Fruit fly (Drosophila melanogaster) whole organism, prepupa: ENCODE measurements around the gene Mzt1.

ENCODE experiments used
- Blimp-1 ChIP-seq: fragments of 200-800 bp; sonication (Bioruptor generic); optimal IDR thresholded peaks from 3 replicates; lab custom pipeline; 2017; ENCODE audit warnings: missing biosample characterization, missing genetic modification characterization, mild to moderate bottlenecking, moderate library complexity, missing genetic modification reagents
- CG10669 ChIP-seq: fragments of 200-800 bp; sonication (Bioruptor generic); optimal IDR thresholded peaks from 3 replicates; lab custom pipeline; 2018; ENCODE audit warnings: missing biosample characterization, mild to moderate bottlenecking, missing genetic modification characterization, moderate library complexity
- CG11294 ChIP-seq: fragments of 200-800 bp; sonication (Bioruptor generic); IDR thresholded peaks from 2 replicates; pipeline ENCODE4 v1.3.6; 2022; ENCODE audit warnings: missing biosample characterization, missing genetic modification characterization
- CG11902 ChIP-seq: fragments of 200-800 bp; sonication (Bioruptor generic); optimal IDR thresholded peaks from 3 replicates; lab custom pipeline; 2016; ENCODE audit warnings: missing biosample characterization, missing genetic modification characterization
- CG15336 ChIP-seq: fragments of 200-800 bp; sonication (Bioruptor generic); IDR thresholded peaks from 2 replicates; pipeline ENCODE4 v1.3.6; 2022; ENCODE audit warnings: missing biosample characterization, missing genetic modification characterization
- CG1621 ChIP-seq: fragments of 200-800 bp; sonication (Bioruptor generic); optimal IDR thresholded peaks from 3 replicates; lab custom pipeline; 2018; ENCODE audit warnings: missing biosample characterization, mild to moderate bottlenecking, missing genetic modification characterization
- CG31627 ChIP-seq: fragments of 200-800 bp; sonication (Bioruptor generic); optimal IDR thresholded peaks from 3 replicates; lab custom pipeline; 2016; ENCODE audit warnings: missing biosample characterization, missing genetic modification characterization
- CG32006 ChIP-seq: fragments of 200-800 bp; sonication (Bioruptor generic); optimal IDR thresholded peaks from 3 replicates; lab custom pipeline; 2017; ENCODE audit warnings: missing biosample characterization, mild to moderate bottlenecking, missing genetic modification characterization
- CG34406 ChIP-seq: fragments of 200-800 bp; sonication (Bioruptor generic); optimal IDR thresholded peaks from 3 replicates; lab custom pipeline; 2016; ENCODE audit warnings: missing biosample characterization, missing genetic modification characterization
- CG3919 ChIP-seq: fragments of 200-800 bp; sonication (Bioruptor generic); optimal IDR thresholded peaks from 3 replicates; lab custom pipeline; 2016; ENCODE audit warnings: missing biosample characterization, missing genetic modification characterization
- CG4318 ChIP-seq: fragments of 200-800 bp; sonication (Bioruptor generic); optimal IDR thresholded peaks from 3 replicates; lab custom pipeline; 2017; ENCODE audit warnings: missing biosample characterization, mild to moderate bottlenecking, missing genetic modification characterization
- CG6163 ChIP-seq: fragments of 200-800 bp; sonication (Bioruptor generic); IDR thresholded peaks from 3 replicates; pipeline ENCODE4 v1.3.6; 2022; ENCODE audit warnings: missing biosample characterization, missing genetic modification characterization
- CG6792 ChIP-seq: fragments of 200-800 bp; sonication (Bioruptor generic); optimal IDR thresholded peaks from 3 replicates; lab custom pipeline; 2016; ENCODE audit warnings: missing biosample characterization, missing genetic modification characterization
- CG6808 ChIP-seq: fragments of 200-800 bp; sonication (Bioruptor generic); optimal IDR thresholded peaks from 3 replicates; lab custom pipeline; 2017; ENCODE audit warnings: missing biosample characterization, missing genetic modification characterization, mild to moderate bottlenecking, moderate library complexity, missing genetic modification reagents
- CG6854 ChIP-seq: fragments of 200-800 bp; sonication (Bioruptor generic); optimal IDR thresholded peaks from 2 replicates; lab custom pipeline; 2017; ENCODE audit warnings: missing biosample characterization, mild to moderate bottlenecking, missing genetic modification characterization
- CG7368 ChIP-seq: fragments of 200-800 bp; sonication (Bioruptor generic); optimal IDR thresholded peaks from 3 replicates; lab custom pipeline; 2016; ENCODE audit warnings: missing biosample characterization, missing genetic modification characterization
- CG8119 ChIP-seq: fragments of 200-800 bp; sonication (Bioruptor generic); IDR thresholded peaks from 3 replicates; pipeline ENCODE4 v1.3.6; 2022; ENCODE audit warnings: missing biosample characterization, missing genetic modification characterization
- CG8319 ChIP-seq: fragments of 200-800 bp; sonication (Bioruptor generic); optimal IDR thresholded peaks from 3 replicates; lab custom pipeline; 2016; ENCODE audit warnings: missing biosample characterization, missing genetic modification characterization
- CG8632 ChIP-seq: fragments of 200-800 bp; sonication (Bioruptor generic); optimal IDR thresholded peaks from 3 replicates; lab custom pipeline; 2016; ENCODE audit warnings: missing biosample characterization, missing genetic modification characterization
- CG9139 ChIP-seq: fragments of 200-800 bp; sonication (Bioruptor generic); optimal IDR thresholded peaks from 3 replicates; lab custom pipeline; 2017; ENCODE audit warnings: missing biosample characterization, mild to moderate bottlenecking, missing genetic modification characterization
- Eip75B ChIP-seq: fragments of 200-800 bp; sonication (Bioruptor generic); optimal IDR thresholded peaks from 3 replicates; lab custom pipeline; 2016; ENCODE audit warnings: missing biosample characterization, missing genetic modification characterization
- Eip78C ChIP-seq: fragments of 200-800 bp; sonication (Bioruptor generic); peaks from one replicate; lab custom pipeline; 2016; ENCODE audit warnings: missing biosample characterization, missing genetic modification characterization
- Eip93F ChIP-seq: fragments of 200-800 bp; sonication (Bioruptor generic); optimal IDR thresholded peaks from 2 replicates; lab custom pipeline; 2016; ENCODE audit warnings: missing biosample characterization, mild to moderate bottlenecking, missing genetic modification characterization
- Ets21C ChIP-seq: fragments of 200-800 bp; sonication (Bioruptor generic); optimal IDR thresholded peaks from 3 replicates; lab custom pipeline; 2016; ENCODE audit warnings: missing biosample characterization, missing genetic modification characterization
- Gug ChIP-seq: fragments of 200-800 bp; sonication (Bioruptor generic); IDR thresholded peaks from 2 replicates; pipeline ENCODE4 v1.3.6; 2022; ENCODE audit warnings: missing biosample characterization, missing genetic modification characterization
- Hr38 ChIP-seq: sonication (Bioruptor generic); optimal IDR thresholded peaks from 2 replicates; lab custom pipeline; 2016; ENCODE audit warnings: missing biosample characterization, missing genetic modification characterization
- Lpt ChIP-seq: fragments of 200-800 bp; sonication (Bioruptor generic); optimal IDR thresholded peaks from 3 replicates; lab custom pipeline; 2016; ENCODE audit warnings: missing biosample characterization, missing genetic modification characterization
- Met ChIP-seq: fragments of 200-800 bp; sonication (Bioruptor generic); optimal IDR thresholded peaks from 3 replicates; lab custom pipeline; 2016; ENCODE audit warnings: missing biosample characterization, missing genetic modification characterization
- OdsH ChIP-seq: fragments of 200-800 bp; sonication (Bioruptor generic); optimal IDR thresholded peaks from 3 replicates; lab custom pipeline; 2016; ENCODE audit warnings: missing biosample characterization, missing genetic modification characterization
- Sox102F ChIP-seq: fragments of 200-800 bp; sonication (Bioruptor generic); optimal IDR thresholded peaks from 2 replicates; lab custom pipeline; 2016; ENCODE audit warnings: missing biosample characterization, mild to moderate bottlenecking, missing genetic modification characterization
- Sox14 ChIP-seq: fragments of 200-800 bp; sonication (Bioruptor generic); optimal IDR thresholded peaks from 3 replicates; lab custom pipeline; 2016; ENCODE audit warnings: missing biosample characterization, missing genetic modification characterization
- Sox15 ChIP-seq: fragments of 200-800 bp; sonication (Bioruptor generic); optimal IDR thresholded peaks from 3 replicates; lab custom pipeline; 2016; ENCODE audit warnings: missing biosample characterization, missing genetic modification characterization
- achi ChIP-seq: fragments of 200-800 bp; sonication (Bioruptor generic); optimal IDR thresholded peaks from 3 replicates; lab custom pipeline; 2016; ENCODE audit warnings: missing biosample characterization, missing genetic modification characterization
- acj6 ChIP-seq: fragments of 200-800 bp; sonication (Bioruptor generic); optimal IDR thresholded peaks from 3 replicates; lab custom pipeline; 2016; ENCODE audit warnings: missing biosample characterization, missing genetic modification characterization
- dac ChIP-seq: fragments of 200-800 bp; sonication (Bioruptor generic); optimal IDR thresholded peaks from 2 replicates; lab custom pipeline; 2017; ENCODE audit warnings: missing biosample characterization, mild to moderate bottlenecking, missing genetic modification characterization
- dsx ChIP-seq: fragments of 200-800 bp; optimal IDR thresholded peaks from 3 replicates; lab custom pipeline; 2019; ENCODE audit warnings: missing biosample characterization, mild to moderate bottlenecking, missing genetic modification characterization, moderate library complexity; ENCODE audit not compliant: poor library complexity, severe bottlenecking
- esn ChIP-seq: fragments of 200-800 bp; sonication (Bioruptor generic); optimal IDR thresholded peaks from 2 replicates; lab custom pipeline; 2016; ENCODE audit warnings: missing biosample characterization, mild to moderate bottlenecking, missing genetic modification characterization, moderate library complexity
- fd59A ChIP-seq: fragments of 200-800 bp; sonication (Bioruptor generic); optimal IDR thresholded peaks from 2 replicates; lab custom pipeline; 2017; ENCODE audit warnings: missing biosample characterization, mild to moderate bottlenecking, missing genetic modification characterization, missing genetic modification reagents
- fkh ChIP-seq: fragments of 200-800 bp; sonication (Bioruptor generic); optimal IDR thresholded peaks from 3 replicates; lab custom pipeline; 2017; ENCODE audit warnings: missing biosample characterization, mild to moderate bottlenecking, missing genetic modification characterization, moderate library complexity
- lz ChIP-seq: fragments of 200-800 bp; sonication (Bioruptor generic); optimal IDR thresholded peaks from 3 replicates; lab custom pipeline; 2016; ENCODE audit warnings: missing biosample characterization, missing genetic modification characterization
- net ChIP-seq: fragments of 200-800 bp; sonication (Bioruptor generic); optimal IDR thresholded peaks from 3 replicates; lab custom pipeline; 2016; ENCODE audit warnings: missing biosample characterization, missing genetic modification characterization
- pdm3 ChIP-seq: fragments of 200-800 bp; sonication (Bioruptor generic); optimal IDR thresholded peaks from 3 replicates; lab custom pipeline; 2016; ENCODE audit warnings: missing biosample characterization, missing genetic modification characterization
- salr ChIP-seq, 2 experiments: fragments of 200-800 bp; sonication (Bioruptor generic); optimal IDR thresholded peaks; 3 replicates each; lab custom pipeline; 2016 to 2018; ENCODE audit warnings: missing biosample characterization in 2 of 2, missing genetic modification characterization in 2 of 2, mild to moderate bottlenecking in 1 of 2
- spab ChIP-seq: fragments of 200-800 bp; sonication (Bioruptor generic); optimal IDR thresholded peaks from 2 replicates; lab custom pipeline; 2017; ENCODE audit warnings: missing biosample characterization, mild to moderate bottlenecking, missing genetic modification characterization, missing genetic modification reagents
- ss ChIP-seq, 2 experiments: fragments of 200-800 bp; sonication (Bioruptor generic); optimal IDR thresholded peaks; 2 replicates in 1 of 2; 3 replicates in 1 of 2; lab custom pipeline; 2017 to 2018; ENCODE audit warnings: mild to moderate bottlenecking in 2 of 2, missing biosample characterization in 2 of 2, missing genetic modification characterization in 2 of 2, moderate library complexity in 1 of 2
- svp ChIP-seq: fragments of 200-800 bp; sonication (Bioruptor generic); peaks from one replicate; lab custom pipeline; 2016; ENCODE audit warnings: missing biosample characterization, missing genetic modification characterization
- topi ChIP-seq: fragments of 200-800 bp; sonication (Bioruptor generic); optimal IDR thresholded peaks from 3 replicates; lab custom pipeline; 2016; ENCODE audit warnings: missing biosample characterization, missing genetic modification characterization

Gene Mzt1

DNA sequence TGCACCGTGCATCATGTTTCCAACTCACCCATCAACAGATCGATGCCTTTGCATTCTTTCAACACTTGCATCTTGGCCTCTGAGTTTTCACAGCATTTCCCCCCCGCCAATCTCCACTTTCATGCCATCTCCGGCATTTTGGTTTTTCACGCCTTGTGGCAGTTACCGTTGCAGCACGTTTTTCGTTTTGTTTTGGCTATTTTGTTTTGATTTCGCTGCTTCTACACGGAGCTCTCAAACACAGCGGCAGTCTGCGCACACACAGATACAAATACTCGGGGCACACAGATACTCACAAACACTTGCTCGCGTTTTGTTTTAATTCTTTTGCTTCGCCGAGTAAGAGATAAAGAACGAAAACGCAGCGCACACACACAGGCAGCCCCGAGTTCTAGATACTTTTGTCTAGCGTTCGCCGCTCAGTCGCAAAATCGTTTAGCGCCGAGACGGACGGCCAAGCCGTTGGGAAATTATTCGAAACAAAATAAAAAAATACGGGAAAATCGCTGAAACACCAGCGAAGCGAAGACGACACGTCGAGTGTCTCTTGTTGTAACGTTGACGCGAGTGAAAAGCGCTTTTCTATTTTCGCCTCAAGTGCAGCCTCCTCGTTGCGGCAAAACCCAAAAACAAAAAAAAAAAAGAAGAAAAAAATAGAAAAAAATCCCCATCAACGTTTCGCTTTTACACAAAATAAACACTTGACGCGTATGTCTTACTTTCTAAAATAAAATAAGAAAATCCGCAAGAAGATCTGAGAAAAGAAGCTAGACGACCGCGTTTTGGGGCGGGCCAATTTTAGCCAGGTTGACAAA lies 39.6 kb downstream of the Mzt1 start (continued):
- TF ChIP-seq pdm3 (GFP tag; lab: Kevin White, UChicago) (no peak), CG8119 (GFP tag; lab: Robert Waterston, UW) (peak; percentile 75; the same call in 2 of the 3 replicates), Hr38 (GFP tag; lab: Kevin White, UChicago) (no peak), Eip78C (GFP tag; lab: Kevin White, UChicago) (peak; percentile 71), CG34406 (GFP tag; lab: Kevin White, UChicago) (no peak), Eip93F (GFP tag; lab: Kevin White, UChicago) (peak; percentile 32), topi (GFP tag; lab: Kevin White, UChicago) (no peak), CG6792 (no peak), CG9139 (peak; percentile 46), CG11902 (no peak), CG32006 (GFP tag; lab: Kevin White, UChicago) (peak; percentile 22), Eip75B (GFP tag; lab: Kevin White, UChicago) (no peak), Blimp-1 (GFP tag; lab: Kevin White, UChicago) (no peak)

DNA sequence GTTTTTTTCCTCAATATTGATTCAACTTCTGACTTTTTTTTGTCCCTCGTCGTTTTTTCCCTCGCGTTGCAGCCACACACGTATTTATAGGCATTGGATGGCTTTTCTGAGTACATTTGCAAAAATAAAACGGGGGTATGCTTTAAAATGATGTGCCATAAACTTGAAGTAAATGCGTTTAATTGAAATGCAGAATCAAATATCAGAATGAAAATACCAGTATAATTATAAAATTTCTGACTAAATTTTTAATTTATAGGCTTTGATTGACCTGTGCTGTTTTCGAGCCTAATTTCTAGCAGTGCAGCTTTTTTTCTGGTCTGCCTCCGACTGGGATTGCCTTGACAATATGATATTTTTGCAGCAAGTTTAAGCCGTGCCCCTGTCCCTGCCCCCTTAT lies 42.3 kb downstream of the Mzt1 start:
- TF ChIP-seq CG6854 (no peak), esn (GFP tag; lab: Kevin White, UChicago) (peak; percentile 69), svp (peak; percentile 84), dsx (GFP tag; lab: Kevin White, UChicago) (peak; percentile 71), CG6808 (GFP tag; lab: Kevin White, UChicago) (peak; percentile 78), topi (GFP tag; lab: Kevin White, UChicago) (peak; percentile 71), CG11902 (peak; percentile 66), CG3919 (peak; percentile 85), CG8319 (peak; percentile 61), CG6163 (GFP tag; lab: Robert Waterston, UW) (peak; percentile 82), achi (GFP tag; lab: Kevin White, UChicago) (peak; percentile 71), fkh (GFP tag; lab: Kevin White, UChicago) (no peak), Ets21C (peak; percentile 0), CG11294 (GFP tag; lab: Robert Waterston, UW) (peak; percentile 68), OdsH (GFP tag; lab: Kevin White, UChicago) (peak; percentile 73), CG1621 (tag; lab: Kevin White, UChicago) (peak; percentile 51), CG32006 (GFP tag; lab: Kevin White, UChicago) (peak; percentile 74), net (GFP tag; lab: Kevin White, UChicago) (peak; percentile 76), ss (GFP tag; optimal IDR thresholded peaks at IDR 0.05; lab: Kevin White, UChicago) (peak; percentile 70 to 87), spab (GFP tag; lab: Kevin White, UChicago) (peak; percentile 69), CG31627 (GFP tag; lab: Kevin White, UChicago) (peak; percentile 66), Blimp-1 (GFP tag; lab: Kevin White, UChicago) (peak; percentile 38), CG7368 (GFP tag; lab: Kevin White, UChicago) (peak; percentile 58), CG10669 (GFP tag; lab: Kevin White, UChicago) (peak; percentile 83), Lpt (GFP tag; lab: Kevin White, UChicago) (peak; percentile 48), dac (peak; percentile 11), Eip78C (GFP tag; lab: Kevin White, UChicago) (peak; percentile 97), acj6 (GFP tag; lab: Kevin White, UChicago) (peak; percentile 72), CG4318 (GFP tag; lab: Kevin White, UChicago) (peak; percentile 50), Eip75B (GFP tag; lab: Kevin White, UChicago) (peak; percentile 76), fd59A (GFP tag; lab: Kevin White, UChicago) (peak; percentile 53), Sox15 (peak; percentile 51), CG8632 (GFP tag; lab: Kevin White, UChicago) (peak; percentile 71), salr (GFP tag; optimal IDR thresholded peaks at IDR 0.05; lab: Kevin White, UChicago) (peak; percentile 17 to 41), Sox14 (GFP tag; lab: Kevin White, UChicago) (peak; percentile 62), pdm3 (GFP tag; lab: Kevin White, UChicago) (peak; percentile 77), Met (GFP tag; lab: Kevin White, UChicago) (peak; percentile 70), Sox102F (GFP tag; lab: Kevin White, UChicago) (peak; percentile 63), lz (GFP tag; lab: Kevin White, UChicago) (peak; percentile 64), CG15336 (GFP tag; lab: Robert Waterston, UW) (peak; percentile 83), Gug (peak; percentile 80)
